Fruit fly (Drosophila melanogaster): Measurements from ENCODE around the gene per.

per gene

DNA sequence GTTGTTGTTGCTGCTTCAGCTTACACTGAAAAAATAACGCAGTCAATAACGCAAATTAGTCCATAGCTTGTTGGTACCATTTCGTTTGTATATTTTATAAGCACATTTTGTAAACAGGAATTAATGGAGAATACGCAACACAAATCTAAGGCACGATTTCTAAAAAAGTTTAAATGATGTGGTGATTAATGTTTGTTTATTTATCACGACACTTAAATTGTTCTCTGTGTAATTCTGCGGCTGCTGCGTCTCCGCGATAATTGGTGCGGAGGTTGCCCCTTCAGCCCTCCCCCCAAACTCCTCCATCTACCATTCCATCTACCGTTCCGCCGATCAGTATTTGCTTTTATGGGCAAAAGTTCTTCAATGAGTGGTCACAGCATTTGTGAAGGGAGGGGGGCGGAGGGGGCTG, 37.9 kb upstream of the per start (continued):
- TF ChIP-seq tup (GFP tag; optimal IDR thresholded peaks at IDR 0.05): no peak
- peak; percentile 76 for TF ChIP-seq lbe (GFP tag; optimal IDR thresholded peaks at IDR 0.05)
- no peak for TF ChIP-seq Hr39 (optimal IDR thresholded peaks at IDR 0.05)
- peak; percentile 27 for TF ChIP-seq schlank (tag; optimal IDR thresholded peaks at IDR 0.05)
- peak; percentile 47 for TF ChIP-seq shn (GFP tag; optimal IDR thresholded peaks at IDR 0.05)
- peak; percentile 24 for TF ChIP-seq CG31365 (tag; optimal IDR thresholded peaks at IDR 0.05)
- peak; percentile 64; the same call in 2 of the 3 replicates for TF ChIP-seq tgo (GFP tag; IDR thresholded peaks at IDR 0.05)
- TF ChIP-seq sens-2 (GFP tag; IDR thresholded peaks at IDR 0.05): 0 out of 2 replicates have a peak, but pooled peaks have one; percentile 21
- TF ChIP-seq Mrtf (GFP tag; IDR thresholded peaks at IDR 0.05): peak; percentile 54; the same call in 1 of the 3 replicates
- TF ChIP-seq kah (GFP tag; optimal IDR thresholded peaks at IDR 0.05): peak; percentile 30
- peak; percentile 49 for TF ChIP-seq CG7556 (GFP tag; optimal IDR thresholded peaks at IDR 0.05)
- TF ChIP-seq CG2678 (tag; optimal IDR thresholded peaks at IDR 0.05): peak; percentile 79
- 0 out of 2 replicates have a peak, but pooled peaks have one; percentile 30 for TF ChIP-seq sim (GFP tag; IDR thresholded peaks at IDR 0.05)
- TF ChIP-seq CG7357 (GFP tag; IDR thresholded peaks at IDR 0.05): no peak
- TF ChIP-seq CG13894 (tag; optimal IDR thresholded peaks at IDR 0.05): peak; percentile 24
- TF ChIP-seq CG9817 (tag; optimal IDR thresholded peaks at IDR 0.05): peak; percentile 68
- TF ChIP-seq scrt (GFP tag; optimal IDR thresholded peaks at IDR 0.05): peak; percentile 34
- peak; percentile 46 for TF ChIP-seq tio (GFP tag; optimal IDR thresholded peaks at IDR 0.05)
- TF ChIP-seq BEAF-32 (GFP tag; optimal IDR thresholded peaks at IDR 0.05): no peak
- TF ChIP-seq D19B (GFP tag; optimal IDR thresholded peaks at IDR 0.05): no peak
- TF ChIP-seq CG34224 (GFP tag; IDR thresholded peaks at IDR 0.05; ENCODE audit: partially characterized antibody): no peak
- TF ChIP-seq CG32767 (GFP tag; IDR thresholded peaks at IDR 0.05): peak; percentile 56
- peak; percentile 29 for TF ChIP-seq nerfin-1 (tag; optimal IDR thresholded peaks at IDR 0.05)
- TF ChIP-seq grn (GFP tag; optimal IDR thresholded peaks at IDR 0.05): no peak
- TF ChIP-seq CTCF (GFP tag; optimal IDR thresholded peaks at IDR 0.05): peak; percentile 37
- TF ChIP-seq so (GFP tag; IDR thresholded peaks at IDR 0.05): 0 out of 3 replicates have a peak, but pooled peaks have one; percentile 32
- TF ChIP-seq Dbx (GFP tag; IDR thresholded peaks at IDR 0.05): 0 out of 3 replicates have a peak, but pooled peaks have one; percentile 42
- no peak for TF ChIP-seq Ets97D (GFP tag; optimal IDR thresholded peaks at IDR 0.05)
- no peak for TF ChIP-seq sc (optimal IDR thresholded peaks at IDR 0.05)
- TF ChIP-seq sc (GFP tag; optimal IDR thresholded peaks at IDR 0.05): peak; percentile 26
- TF ChIP-seq Drgx (GFP tag; IDR thresholded peaks at IDR 0.05): peak; percentile 89
- TF ChIP-seq lola (GFP tag; optimal IDR thresholded peaks at IDR 0.05): peak in 1 of 3 experiments; percentile 26
- no peak for TF ChIP-seq CG7745 (tag; optimal IDR thresholded peaks at IDR 0.05)
- peak; percentile 83 for TF ChIP-seq CG12769 (tag; optimal IDR thresholded peaks at IDR 0.05)
- TF ChIP-seq h (optimal IDR thresholded peaks at IDR 0.05): no peak
- TF ChIP-seq dm (GFP tag; optimal IDR thresholded peaks at IDR 0.05): no peak
- TF ChIP-seq Med (GFP tag): peak; percentile 96
- peak; percentile 56 for TF ChIP-seq Meics (GFP tag; optimal IDR thresholded peaks at IDR 0.05)
- 0 out of 2 replicates have a peak, but pooled peaks have one; percentile 17 for TF ChIP-seq dimm (GFP tag; IDR thresholded peaks at IDR 0.05)
- no peak for TF ChIP-seq Jarid2 (GFP tag; optimal IDR thresholded peaks at IDR 0.05)
- peak; percentile 60 for TF ChIP-seq HLH54F (GFP tag; optimal IDR thresholded peaks at IDR 0.05)
- TF ChIP-seq H2.0 (GFP tag; IDR thresholded peaks at IDR 0.05): 0 out of 2 replicates have a peak, but pooled peaks have one; percentile 22
- TF ChIP-seq CG10959 (GFP tag; IDR thresholded peaks at IDR 0.05): no peak
- TF ChIP-seq Stat92E (GFP tag; optimal IDR thresholded peaks at IDR 0.05): no peak
- peak; percentile 47 for TF ChIP-seq esg (GFP tag; conservative IDR thresholded peaks at IDR 0.05)
- peak; percentile 68 for TF ChIP-seq CG13296 (GFP tag; optimal IDR thresholded peaks at IDR 0.05)
- no peak for TF ChIP-seq Kr (GFP tag; optimal IDR thresholded peaks at IDR 0.05)
- TF ChIP-seq CrebB (tag; optimal IDR thresholded peaks at IDR 0.05): peak; percentile 59
- peak; percentile 49 to 70 for TF ChIP-seq Pdp1 (GFP tag; optimal IDR thresholded peaks at IDR 0.05)
- peak; percentile 41 for TF ChIP-seq tin (GFP tag; optimal IDR thresholded peaks at IDR 0.05)
- TF ChIP-seq gce (GFP tag; IDR thresholded peaks at IDR 0.05): no peak

Data from whole organism, embryonic.